Worm (Caenorhabditis elegans) whole organism, L4 larva: ENCODE measurements around the gene tmd-2.

ENCODE experiments used
- T20F7.1 ChIP-seq: fragments of 200-800 bp; sonication (Bioruptor generic); optimal IDR thresholded peaks from 2 replicates; lab custom pipeline; 2018; ENCODE audit warnings: mild to moderate bottlenecking, missing genetic modification characterization, missing compliant biosample characterization
- aly-2 ChIP-seq: sonication (generic microtip); optimal IDR thresholded peaks from 2 replicates; lab custom pipeline; 2018; ENCODE audit warnings: missing biosample characterization, missing genetic modification characterization
- ces-1 ChIP-seq: fragments of 150-350 bp; sonication (generic microtip); optimal IDR thresholded peaks from 4 replicates; lab custom pipeline; 2014; ENCODE audit warnings: missing biosample characterization, missing genetic modification reagents, missing genetic modification characterization
- dve-1 ChIP-seq: sonication (generic microtip); optimal IDR thresholded peaks from 2 replicates; lab custom pipeline; 2017; ENCODE audit warnings: antibody characterized with exemption, mild to moderate bottlenecking, missing genetic modification characterization, missing compliant biosample characterization; ENCODE audit not compliant: insufficient read depth
- fkh-10 ChIP-seq: fragments of 150-350 bp; optimal IDR thresholded peaks from 2 replicates; lab custom pipeline; 2014; ENCODE audit warnings: missing biosample characterization, missing genetic modification reagents, missing genetic modification characterization
- lin-1 ChIP-seq: fragments of 200-800 bp; sonication (Bioruptor generic); IDR thresholded peaks from 2 replicates; pipeline ENCODE4 v1.3.6; 2022; ENCODE audit warnings: missing genetic modification reagents, missing genetic modification characterization, missing compliant biosample characterization
- lin-29 ChIP-seq: fragments of 200-800 bp; sonication (Bioruptor generic); IDR thresholded peaks from 2 replicates; pipeline ENCODE4 v1.3.6; 2022; ENCODE audit warnings: missing genetic modification reagents, missing genetic modification characterization, missing compliant biosample characterization
- mdl-1 ChIP-seq, 2 experiments: fragments of 150-350 bp in 1 of 2; sonication (generic microtip) in 1 of 2; optimal IDR thresholded peaks; 2 replicates each; lab custom pipeline; 2014 to 2017; ENCODE audit warnings: missing biosample characterization in 2 of 2, missing genetic modification characterization in 2 of 2
- pha-4 ChIP-seq, 2 experiments: fragments of 150-350 bp in 1 of 2; fragments of 200-800 bp in 1 of 2; sonication (Bioruptor generic) in 1 of 2; IDR thresholded peaks in 1 of 2; optimal IDR thresholded peaks in 1 of 2; 2 replicates each; pipeline versions ENCODE4 v1.3.6 to Lab custom; 2014 to 2022; ENCODE audit warnings: missing genetic modification characterization in 2 of 2, missing genetic modification reagents in 2 of 2, missing biosample characterization in 1 of 2, missing compliant biosample characterization in 1 of 2
- sdz-12 ChIP-seq: fragments of 200-800 bp; sonication (Bioruptor generic); optimal IDR thresholded peaks from 2 replicates; lab custom pipeline; 2018; ENCODE audit warnings: mild to moderate bottlenecking, missing genetic modification characterization, missing compliant biosample characterization
- set-16 ChIP-seq: fragments of 200-800 bp; sonication (Bioruptor generic); IDR thresholded peaks from 2 replicates; pipeline ENCODE4 v1.3.6; 2022; ENCODE audit warnings: missing genetic modification reagents, missing genetic modification characterization, missing compliant biosample characterization
- snpc-4 ChIP-seq: fragments of 150-350 bp; optimal IDR thresholded peaks from 2 replicates; lab custom pipeline; 2014; ENCODE audit warnings: missing biosample characterization, missing genetic modification characterization
- zag-1 ChIP-seq: fragments of 150-350 bp; optimal IDR thresholded peaks from 2 replicates; lab custom pipeline; 2014; ENCODE audit warnings: missing biosample characterization, missing genetic modification characterization
- ztf-11 ChIP-seq: fragments of 150-350 bp; optimal IDR thresholded peaks from 2 replicates; lab custom pipeline; 2014; ENCODE audit warnings: missing biosample characterization, missing genetic modification characterization

- no peak for TF ChIP-seq dve-1 (tag; lab: Kevin White, UChicago)
- no peak for TF ChIP-seq snpc-4 (tag; lab: Kevin White, UChicago)
- TF ChIP-seq lin-29 (GFP tag; lab: Robert Waterston, UW) = no peak
- TF ChIP-seq ces-1 (GFP tag; lab: Kevin White, UChicago) = no peak
- TF ChIP-seq fkh-10 = no peak
- TF ChIP-seq pha-4 (GFP tag; IDR thresholded peaks at IDR 0.05; lab: Robert Waterston, UW) = no peak
- no peak for TF ChIP-seq pha-4 (tag; optimal IDR thresholded peaks at IDR 0.05; lab: Kevin White, UChicago)
- no peak for TF ChIP-seq set-16 (GFP tag; lab: Robert Waterston, UW)
- no peak for TF ChIP-seq T20F7.1 (GFP tag; lab: Kevin White, UChicago)
- TF ChIP-seq ztf-11 = no peak
- no peak for TF ChIP-seq mdl-1 (tag; optimal IDR thresholded peaks at IDR 0.05; lab: Kevin White, UChicago)
- TF ChIP-seq sdz-12 (GFP tag; lab: Kevin White, UChicago) = no peak
- no peak for TF ChIP-seq lin-1 (GFP tag; lab: Robert Waterston, UW)
- no peak for TF ChIP-seq zag-1 (tag; lab: Kevin White, UChicago)
- TF ChIP-seq aly-2 (tag; lab: Kevin White, UChicago) = no peak
These were observed 46.2 kb upstream of the tmd-2 start for ce11 chrV:8288125-8288806.
